Fruit fly (Drosophila melanogaster) whole organism, embryonic: ENCODE results near the gene CG31804.

Experiments
- Aef1 ChIP-seq: fragments of 200-800 bp; sonication (Bioruptor generic); IDR thresholded peaks from 3 replicates; pipeline ENCODE4 v1.3.6; 2022; ENCODE audit warnings: missing biosample characterization, missing genetic modification characterization
- Bgb ChIP-seq: fragments of 200-800 bp; sonication (Bioruptor generic); IDR thresholded peaks from 2 replicates; pipeline ENCODE4 v1.3.6; 2022; ENCODE audit warnings: missing biosample characterization, missing genetic modification characterization; ENCODE audit not compliant: partially characterized antibody
- Blimp-1 ChIP-seq: fragments of 200-800 bp; sonication (Bioruptor generic); optimal IDR thresholded peaks from 3 replicates; lab custom pipeline; 2018; ENCODE audit warnings: missing biosample characterization, missing genetic modification characterization, mild to moderate bottlenecking, moderate library complexity, missing genetic modification reagents
- CG11398 ChIP-seq: fragments of 200-800 bp; sonication (Bioruptor generic); optimal IDR thresholded peaks from 2 replicates; lab custom pipeline; 2016; ENCODE audit warnings: missing biosample characterization, missing genetic modification characterization
- CG11695 ChIP-seq: fragments of 200-800 bp; sonication (Bioruptor generic); IDR thresholded peaks from 3 replicates; pipeline ENCODE4 v1.3.6; 2022; ENCODE audit warnings: missing biosample characterization, missing genetic modification characterization
- CG14014 ChIP-seq: fragments of 200-800 bp; sonication (Bioruptor generic); IDR thresholded peaks from 2 replicates; pipeline ENCODE4 v1.3.6; 2022; ENCODE audit warnings: missing biosample characterization, missing genetic modification characterization
- CG17361 ChIP-seq: fragments of 200-800 bp; sonication (Bioruptor generic); IDR thresholded peaks from 3 replicates; pipeline ENCODE4 v1.3.6; 2022; ENCODE audit warnings: missing biosample characterization, missing genetic modification characterization
- CG17802 ChIP-seq: fragments of 200-800 bp; sonication (Bioruptor generic); optimal IDR thresholded peaks from 2 replicates; lab custom pipeline; 2018; ENCODE audit warnings: missing biosample characterization, mild to moderate bottlenecking, missing genetic modification characterization, moderate library complexity
- CG18011 ChIP-seq: fragments of 200-800 bp; sonication (Bioruptor generic); optimal IDR thresholded peaks from 2 replicates; lab custom pipeline; 2017; ENCODE audit warnings: missing biosample characterization, missing genetic modification characterization, mild to moderate bottlenecking, moderate library complexity, missing genotype
- CG34422 ChIP-seq: fragments of 200-800 bp; sonication (Bioruptor generic); IDR thresholded peaks from 3 replicates; pipeline ENCODE4 v1.3.6; 2022; ENCODE audit warnings: missing biosample characterization, missing genetic modification characterization
- CG42726 ChIP-seq: fragments of 200-800 bp; sonication (Bioruptor generic); IDR thresholded peaks from 2 replicates; pipeline ENCODE4 v1.3.6; 2022; ENCODE audit warnings: missing biosample characterization, missing genetic modification characterization; ENCODE audit not compliant: partially characterized antibody
- CG4328 ChIP-seq: fragments of 200-800 bp; sonication (Bioruptor generic); optimal IDR thresholded peaks from 3 replicates; lab custom pipeline; 2017; ENCODE audit warnings: missing biosample characterization, missing genetic modification reagents, missing genetic modification characterization
- CG4360 ChIP-seq: fragments of 200-800 bp; sonication (Bioruptor generic); IDR thresholded peaks from 2 replicates; pipeline ENCODE4 v1.3.6; 2022; ENCODE audit warnings: missing biosample characterization, missing genetic modification characterization
- CG4820 ChIP-seq: fragments of 200-800 bp; sonication (Bioruptor generic); optimal IDR thresholded peaks from 3 replicates; lab custom pipeline; 2016; ENCODE audit warnings: missing biosample characterization, missing genetic modification characterization
- CG6683 ChIP-seq: fragments of 200-800 bp; sonication (Bioruptor generic); optimal IDR thresholded peaks from 2 replicates; lab custom pipeline; 2017; ENCODE audit warnings: missing biosample characterization, mild to moderate bottlenecking, missing genetic modification characterization, missing genetic modification reagents
- CG8924 ChIP-seq: fragments of 200-800 bp; optimal IDR thresholded peaks from 3 replicates; lab custom pipeline; 2019; ENCODE audit warnings: missing biosample characterization, mild to moderate bottlenecking, missing genetic modification characterization, moderate library complexity
- CG9932 ChIP-seq: fragments of 200-800 bp; sonication (Bioruptor generic); IDR thresholded peaks from 2 replicates; pipeline ENCODE4 v1.3.6; 2022; ENCODE audit warnings: missing biosample characterization, missing genetic modification characterization
- CHES-1-like ChIP-seq: fragments of 200-800 bp; sonication (Bioruptor generic); optimal IDR thresholded peaks from 2 replicates; lab custom pipeline; 2016; ENCODE audit warnings: missing biosample characterization, missing genetic modification characterization
- CrebB ChIP-seq: fragments of 200-800 bp; sonication (Bioruptor generic); optimal IDR thresholded peaks from 3 replicates; lab custom pipeline; 2018; ENCODE audit warnings: missing biosample characterization, mild to moderate bottlenecking, missing genetic modification characterization
- D19B ChIP-seq: fragments of 200-800 bp; sonication (Bioruptor generic); optimal IDR thresholded peaks from 2 replicates; lab custom pipeline; 2017; ENCODE audit warnings: missing biosample characterization, mild to moderate bottlenecking, missing genetic modification characterization
- Deaf1 ChIP-seq: fragments of 200-800 bp; optimal IDR thresholded peaks from 3 replicates; lab custom pipeline; 2019; ENCODE audit warnings: missing biosample characterization, mild to moderate bottlenecking, missing genetic modification characterization, moderate library complexity
- Dp ChIP-seq: fragments of 200-800 bp; sonication (Bioruptor generic); optimal IDR thresholded peaks from 2 replicates; lab custom pipeline; 2018; ENCODE audit warnings: missing biosample characterization, mild to moderate bottlenecking, missing genetic modification characterization, moderate library complexity
- Eip74EF ChIP-seq, 2 experiments: fragments of 200-800 bp in 1 of 2; fragments of >200 bp in 1 of 2; sonication (Bioruptor generic) in 1 of 2; optimal IDR thresholded peaks; 2 replicates each; lab custom pipeline; 2017 to 2019; ENCODE audit warnings: missing biosample characterization in 2 of 2, missing genetic modification characterization in 2 of 2, mild to moderate bottlenecking in 1 of 2, moderate library complexity in 1 of 2
- Fer1 ChIP-seq: fragments of 200-800 bp; sonication (Bioruptor generic); optimal IDR thresholded peaks from 2 replicates; lab custom pipeline; 2017; ENCODE audit warnings: missing biosample characterization, mild to moderate bottlenecking, missing genetic modification characterization
- Fer3 ChIP-seq: fragments of 200-800 bp; sonication (Bioruptor generic); optimal IDR thresholded peaks from 2 replicates; lab custom pipeline; 2018; ENCODE audit warnings: missing biosample characterization, mild to moderate bottlenecking, missing genetic modification characterization, moderate library complexity
- HHEX ChIP-seq: fragments of 200-800 bp; sonication (Bioruptor generic); optimal IDR thresholded peaks from 3 replicates; lab custom pipeline; 2017; ENCODE audit warnings: missing biosample characterization, mild to moderate bottlenecking, missing genetic modification characterization, missing genetic modification reagents
- HLHmδ ChIP-seq: fragments of 200-800 bp; sonication (Bioruptor generic); optimal IDR thresholded peaks from 2 replicates; lab custom pipeline; 2018; ENCODE audit warnings: missing biosample characterization, mild to moderate bottlenecking, missing genetic modification characterization, moderate library complexity
- Lim3 ChIP-seq: fragments of 200-800 bp; sonication (Bioruptor generic); IDR thresholded peaks from 2 replicates; pipeline ENCODE4 v1.3.6; 2022; ENCODE audit warnings: missing biosample characterization, missing genetic modification characterization
- MBD-R2 ChIP-seq: fragments of 200-800 bp; sonication (Bioruptor generic); IDR thresholded peaks from 2 replicates; pipeline ENCODE4 v1.3.6; 2022; ENCODE audit warnings: missing biosample characterization, missing genetic modification characterization
- Rfx ChIP-seq: fragments of 200-800 bp; sonication (Bioruptor generic); IDR thresholded peaks from 2 replicates; pipeline ENCODE4 v1.3.6; 2022; ENCODE audit warnings: missing biosample characterization, missing genetic modification characterization
- Scr ChIP-seq: fragments of 200-800 bp; sonication (Bioruptor generic); IDR thresholded peaks from 2 replicates; pipeline ENCODE4 v1.3.6; 2022; ENCODE audit warnings: missing biosample characterization, missing genetic modification characterization; ENCODE audit not compliant: partially characterized antibody
- Sry-β ChIP-seq: fragments of 200-800 bp; sonication (Bioruptor generic); optimal IDR thresholded peaks from 2 replicates; lab custom pipeline; 2018; ENCODE audit warnings: missing biosample characterization, mild to moderate bottlenecking, missing genetic modification characterization, moderate library complexity
- Sry-δ ChIP-seq: fragments of 200-800 bp; sonication (Bioruptor generic); optimal IDR thresholded peaks from 2 replicates; lab custom pipeline; 2016; ENCODE audit warnings: missing biosample characterization, missing genetic modification characterization
- ash1 ChIP-seq: fragments of 200-800 bp; sonication (Bioruptor generic); optimal IDR thresholded peaks from 2 replicates; lab custom pipeline; 2018; ENCODE audit warnings: missing biosample characterization, mild to moderate bottlenecking, missing genetic modification characterization
- bbx ChIP-seq: fragments of 200-800 bp; sonication (Bioruptor generic); IDR thresholded peaks from 2 replicates; pipeline ENCODE4 v1.3.6; 2022; ENCODE audit warnings: missing biosample characterization, missing genetic modification characterization; ENCODE audit not compliant: partially characterized antibody
- cwo ChIP-seq: fragments of 200-800 bp; sonication (Bioruptor generic); optimal IDR thresholded peaks from 3 replicates; lab custom pipeline; 2017; ENCODE audit warnings: missing biosample characterization, missing genetic modification characterization, mild to moderate bottlenecking, moderate library complexity, missing genetic modification reagents
- eve ChIP-seq, 2 experiments: fragments of >200 bp; optimal IDR thresholded peaks; 2 replicates each; lab custom pipeline; 2017; ENCODE audit warnings: missing biosample characterization in 2 of 2, missing genetic modification characterization in 2 of 2
- exex ChIP-seq: fragments of 200-800 bp; sonication (Bioruptor generic); optimal IDR thresholded peaks from 4 replicates; lab custom pipeline; 2018; ENCODE audit warnings: missing biosample characterization, mild to moderate bottlenecking, missing genetic modification characterization, moderate library complexity
- klu ChIP-seq: fragments of 200-800 bp; sonication (Bioruptor generic); IDR thresholded peaks from 2 replicates; pipeline ENCODE4 v1.3.6; 2022; ENCODE audit warnings: missing biosample characterization, missing genetic modification characterization
- mld ChIP-seq: fragments of 200-800 bp; sonication (Bioruptor generic); IDR thresholded peaks from 3 replicates; pipeline ENCODE4 v1.3.6; 2022; ENCODE audit warnings: missing biosample characterization, missing genetic modification characterization; ENCODE audit not compliant: partially characterized antibody
- nau ChIP-seq: fragments of 200-800 bp; sonication (Bioruptor generic); optimal IDR thresholded peaks from 3 replicates; lab custom pipeline; 2017; ENCODE audit warnings: missing biosample characterization, mild to moderate bottlenecking, missing genetic modification characterization, missing genetic modification reagents
- nerfin-1 ChIP-seq: fragments of 200-800 bp; sonication (Bioruptor generic); optimal IDR thresholded peaks from 3 replicates; lab custom pipeline; 2019; ENCODE audit warnings: missing biosample characterization, mild to moderate bottlenecking, missing genetic modification characterization, moderate library complexity
- otp ChIP-seq: fragments of 200-800 bp; sonication (Bioruptor generic); IDR thresholded peaks from 3 replicates; pipeline ENCODE4, ENCODE4 v1.3.6; 2022; ENCODE audit warnings: missing biosample characterization, missing genetic modification characterization
- psq ChIP-seq: fragments of 200-800 bp; sonication (Bioruptor generic); optimal IDR thresholded peaks from 2 replicates; lab custom pipeline; 2017; ENCODE audit warnings: missing biosample characterization, missing genetic modification characterization
- ssp ChIP-seq: fragments of 200-800 bp; sonication (Bioruptor generic); IDR thresholded peaks from 2 replicates; pipeline ENCODE4 v1.3.6; 2022; ENCODE audit warnings: missing biosample characterization, missing genetic modification characterization
- tna ChIP-seq: fragments of 200-800 bp; sonication (Bioruptor generic); IDR thresholded peaks from 2 replicates; pipeline ENCODE4 v1.3.6; 2022; ENCODE audit warnings: missing biosample characterization, missing genetic modification characterization; ENCODE audit not compliant: partially characterized antibody
- zen2 ChIP-seq: fragments of 200-800 bp; sonication (Bioruptor generic); IDR thresholded peaks from 3 replicates; pipeline ENCODE4 v1.3.6; 2022; ENCODE audit warnings: missing biosample characterization, missing genetic modification characterization; ENCODE audit not compliant: partially characterized antibody

The CG31804 gene

DNA sequence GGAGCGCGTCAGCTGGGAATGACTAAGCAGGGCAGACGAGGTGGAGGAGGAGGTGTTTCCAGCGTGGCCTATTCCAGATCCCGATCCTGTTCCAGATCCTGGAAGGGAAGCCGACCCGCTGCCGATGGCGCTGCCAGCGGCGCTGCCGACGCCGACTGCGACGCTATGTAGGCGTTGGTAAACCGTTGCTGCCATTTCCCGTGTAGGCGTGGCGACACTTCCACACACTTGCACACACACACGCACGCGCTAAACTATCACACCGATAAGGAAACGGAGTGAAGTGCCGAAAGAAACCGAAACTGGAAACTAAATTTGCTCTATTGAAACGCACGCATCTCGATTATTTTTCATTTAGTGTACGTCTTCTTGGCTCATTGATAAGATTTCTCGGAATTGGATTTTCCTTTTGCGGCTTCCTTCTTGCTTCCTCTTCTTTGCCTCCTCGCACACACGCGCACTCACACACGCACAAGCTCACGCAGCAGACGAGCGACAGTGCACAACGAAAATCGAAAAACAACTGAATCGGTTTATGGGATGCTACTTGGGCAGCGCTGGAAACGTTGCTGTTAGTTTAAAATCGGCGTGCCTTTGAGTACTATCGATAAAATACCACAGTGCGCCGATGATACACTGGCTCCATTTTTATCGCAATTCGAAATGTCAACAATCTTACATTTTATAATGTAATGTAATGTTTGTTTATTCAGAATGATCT is 20.5 kb downstream of the CG31804 start, which contains the start of gene Lrch (continued):
- peak; percentile 58; the same call in 2 of the 3 replicates for TF ChIP-seq otp
- peak; percentile 74 for TF ChIP-seq Scr (GFP tag; lab: Robert Waterston, UW)
- TF ChIP-seq Fer3 (tag; lab: Kevin White, UChicago): peak; percentile 4
- no peak for TF ChIP-seq klu
- TF ChIP-seq Aef1 (GFP tag; lab: Robert Waterston, UW): no peak
- peak; percentile 8 for TF ChIP-seq nau
- TF ChIP-seq Deaf1 (tag; lab: Kevin White, UChicago): peak; percentile 83
- peak in 1 of 2 experiments; percentile 53 for TF ChIP-seq Eip74EF (GFP tag; optimal IDR thresholded peaks at IDR 0.05; lab: Kevin White, UChicago)
- TF ChIP-seq Dp (GFP tag; lab: Kevin White, UChicago): peak; percentile 87
- TF ChIP-seq mld: peak; percentile 58; the same call in 2 of the 3 replicates
- peak; percentile 44 for TF ChIP-seq nerfin-1 (tag; lab: Kevin White, UChicago)
- TF ChIP-seq CG8924: peak; percentile 39
- peak; percentile 78 for TF ChIP-seq psq (GFP tag; lab: Kevin White, UChicago)
- TF ChIP-seq Lim3 (GFP tag; lab: Robert Waterston, UW): no peak
- no peak for TF ChIP-seq CG17361 (GFP tag; lab: Robert Waterston, UW)
- no peak for TF ChIP-seq D19B
- TF ChIP-seq Blimp-1 (GFP tag; lab: Kevin White, UChicago): peak; percentile 32
- peak; percentile 83 for TF ChIP-seq bbx (GFP tag; lab: Robert Waterston, UW)
- TF ChIP-seq CG11695: 0 out of 3 replicates have a peak, but pooled peaks have one; percentile 26
- TF ChIP-seq CG6683 (GFP tag; lab: Kevin White, UChicago): peak; percentile 31
- TF ChIP-seq Fer1 (GFP tag; lab: Kevin White, UChicago): peak; percentile 65
- TF ChIP-seq CG18011: no peak
- TF ChIP-seq tna (GFP tag; lab: Robert Waterston, UW): peak; percentile 81
- peak; percentile 76; the same call in 1 of the 3 replicates for TF ChIP-seq CG34422 (GFP tag; lab: Robert Waterston, UW)
- TF ChIP-seq Sry-δ: no peak
- peak; percentile 51; the same call in 1 of the 3 replicates for TF ChIP-seq zen2 (GFP tag; lab: Robert Waterston, UW)
- no peak for TF ChIP-seq CG4328 (GFP tag; lab: Kevin White, UChicago)
- TF ChIP-seq CG11398: peak; percentile 24
- no peak for TF ChIP-seq eve (GFP tag; optimal IDR thresholded peaks at IDR 0.05; lab: Kevin White, UChicago)
- TF ChIP-seq HLHmδ (GFP tag; lab: Kevin White, UChicago): peak; percentile 87
- peak; percentile 19 for TF ChIP-seq Sry-β (GFP tag; lab: Kevin White, UChicago)
- peak; percentile 11 for TF ChIP-seq HHEX (GFP tag; lab: Kevin White, UChicago)
- peak; percentile 31 for TF ChIP-seq CHES-1-like (GFP tag; lab: Kevin White, UChicago)
- peak; percentile 2 for TF ChIP-seq cwo
- TF ChIP-seq exex (tag; lab: Kevin White, UChicago): peak; percentile 56
- peak; percentile 33; the same call in 1 of the 2 replicates for TF ChIP-seq MBD-R2 (GFP tag; lab: Robert Waterston, UW)
- peak; percentile 81 for TF ChIP-seq CG42726 (GFP tag; lab: Robert Waterston, UW)
- TF ChIP-seq Bgb (GFP tag; lab: Robert Waterston, UW): peak; percentile 89
- no peak for TF ChIP-seq CG4820
- peak; percentile 49 for TF ChIP-seq Rfx (GFP tag; lab: Robert Waterston, UW)
- TF ChIP-seq CG14014 (GFP tag; lab: Robert Waterston, UW): peak; percentile 47; the same call in 1 of the 2 replicates
- no peak for TF ChIP-seq ssp (GFP tag; lab: Robert Waterston, UW)
- TF ChIP-seq CG4360 (GFP tag; lab: Robert Waterston, UW): 0 out of 2 replicates have a peak, but pooled peaks have one; percentile 25
- TF ChIP-seq CG17802 (tag; lab: Kevin White, UChicago): no peak
- peak; percentile 51 for TF ChIP-seq CrebB (tag; lab: Kevin White, UChicago)
- TF ChIP-seq CG9932 (GFP tag; lab: Robert Waterston, UW): no peak; the same call in 1 of the 2 replicates
- TF ChIP-seq ash1: peak; percentile 47
